Fruit fly (Drosophila melanogaster) whole organism, embryonic: ENCODE measurements around the gene Pss.

Experiments used
- Asciz ChIP-seq: fragments of 200-800 bp; sonication (Bioruptor generic); optimal IDR thresholded peaks from 2 replicates; lab custom pipeline; 2017; ENCODE audit warnings: missing biosample characterization, mild to moderate bottlenecking, missing genetic modification characterization, missing genetic modification reagents
- Bdp1 ChIP-seq: fragments of 200-800 bp; sonication (Bioruptor generic); optimal IDR thresholded peaks from 3 replicates; lab custom pipeline; 2016; ENCODE audit warnings: missing biosample characterization, missing genetic modification characterization
- CG10267 ChIP-seq: fragments of 200-800 bp; sonication (Bioruptor generic); optimal IDR thresholded peaks from 2 replicates; lab custom pipeline; 2018; ENCODE audit warnings: missing biosample characterization, mild to moderate bottlenecking, missing genetic modification characterization, moderate library complexity
- CG10462 ChIP-seq: fragments of 200-800 bp; sonication (Bioruptor generic); optimal IDR thresholded peaks from 2 replicates; lab custom pipeline; 2016; ENCODE audit warnings: missing biosample characterization, missing genetic modification characterization
- CG11398 ChIP-seq: fragments of 200-800 bp; sonication (Bioruptor generic); optimal IDR thresholded peaks from 2 replicates; lab custom pipeline; 2016; ENCODE audit warnings: missing biosample characterization, missing genetic modification characterization
- CG12071 ChIP-seq: fragments of 200-800 bp; sonication (Bioruptor generic); optimal IDR thresholded peaks from 3 replicates; lab custom pipeline; 2018; ENCODE audit warnings: missing biosample characterization, mild to moderate bottlenecking, missing genetic modification characterization
- CG12299 ChIP-seq: fragments of 200-800 bp; sonication (Bioruptor generic); optimal IDR thresholded peaks from 2 replicates; lab custom pipeline; 2018; ENCODE audit warnings: missing biosample characterization, mild to moderate bottlenecking, missing genetic modification characterization
- CG13424 ChIP-seq: fragments of 200-800 bp; sonication (Bioruptor generic); optimal IDR thresholded peaks from 2 replicates; lab custom pipeline; 2019; ENCODE audit warnings: missing biosample characterization, mild to moderate bottlenecking, missing genetic modification characterization, moderate library complexity
- CG13894 ChIP-seq: fragments of 200-800 bp; sonication (Bioruptor generic); optimal IDR thresholded peaks from 3 replicates; lab custom pipeline; 2018; ENCODE audit warnings: missing biosample characterization, mild to moderate bottlenecking, missing genetic modification characterization, moderate library complexity
- CG14050 ChIP-seq: fragments of 200-800 bp; sonication (Bioruptor generic); IDR thresholded peaks from 3 replicates; pipeline ENCODE4 v1.3.6; 2022; ENCODE audit warnings: missing biosample characterization, missing genetic modification characterization
- CG14710 ChIP-seq: fragments of 200-800 bp; sonication (Bioruptor generic); optimal IDR thresholded peaks from 3 replicates; lab custom pipeline; 2019; ENCODE audit warnings: missing biosample characterization, mild to moderate bottlenecking, missing genetic modification characterization, moderate library complexity
- CG1603 ChIP-seq: fragments of 200-800 bp; sonication (Bioruptor generic); optimal IDR thresholded peaks from 2 replicates; lab custom pipeline; 2019; ENCODE audit warnings: missing biosample characterization, mild to moderate bottlenecking, missing genetic modification characterization, moderate library complexity
- CG2129 ChIP-seq: fragments of 200-800 bp; sonication (Bioruptor generic); IDR thresholded peaks from 2 replicates; pipeline ENCODE4 v1.3.6; 2022; ENCODE audit warnings: missing biosample characterization, missing genetic modification characterization; ENCODE audit not compliant: partially characterized antibody
- CG31441 ChIP-seq: fragments of 200-800 bp; sonication (Bioruptor generic); IDR thresholded peaks from 2 replicates; pipeline ENCODE4 v1.3.6; 2022; ENCODE audit warnings: missing biosample characterization, missing genetic modification characterization
- CG32532 ChIP-seq: fragments of 200-800 bp; sonication (Bioruptor generic); IDR thresholded peaks from 2 replicates; pipeline ENCODE4 v1.3.6; 2022; ENCODE audit warnings: missing biosample characterization, missing genetic modification characterization
- CG3726 ChIP-seq: fragments of 200-800 bp; sonication (Bioruptor generic); IDR thresholded peaks from 3 replicates; pipeline ENCODE4, ENCODE4 v1.3.6; 2022; ENCODE audit warnings: missing biosample characterization, missing genetic modification characterization
- CG7745 ChIP-seq: fragments of 200-800 bp; sonication (Bioruptor generic); optimal IDR thresholded peaks from 2 replicates; lab custom pipeline; 2018; ENCODE audit warnings: missing biosample characterization, mild to moderate bottlenecking, missing genetic modification characterization, moderate library complexity
- CG7928 ChIP-seq: fragments of 200-800 bp; sonication (Bioruptor generic); optimal IDR thresholded peaks from 2 replicates; lab custom pipeline; 2017; ENCODE audit warnings: missing biosample characterization, mild to moderate bottlenecking, missing genetic modification characterization
- CG7963 ChIP-seq: fragments of 200-800 bp; sonication (Bioruptor generic); IDR thresholded peaks from 3 replicates; pipeline ENCODE4 v1.3.6; 2022; ENCODE audit warnings: missing biosample characterization, missing genetic modification characterization; ENCODE audit not compliant: partially characterized antibody
- CG7987 ChIP-seq: fragments of 200-800 bp; sonication (Bioruptor generic); optimal IDR thresholded peaks from 2 replicates; lab custom pipeline; 2018; ENCODE audit warnings: missing biosample characterization, mild to moderate bottlenecking, missing genetic modification characterization, moderate library complexity
- CG8290 ChIP-seq, 3 experiments: fragments of 200-800 bp; sonication (Bioruptor generic); optimal IDR thresholded peaks; 2 replicates each; lab custom pipeline; 2016 to 2019; ENCODE audit warnings: missing biosample characterization in 3 of 3, missing genetic modification characterization in 3 of 3, mild to moderate bottlenecking in 2 of 3, moderate library complexity in 1 of 3
- CTCF ChIP-seq: fragments of 200-800 bp; sonication (Bioruptor generic); optimal IDR thresholded peaks from 2 replicates; lab custom pipeline; 2017; ENCODE audit warnings: missing biosample characterization, mild to moderate bottlenecking, missing genetic modification characterization, moderate library complexity
- CkIIα-i1 ChIP-seq: fragments of 200-800 bp; sonication (Bioruptor generic); IDR thresholded peaks from 2 replicates; pipeline ENCODE4 v1.3.6; 2022; ENCODE audit warnings: missing biosample characterization, missing genetic modification characterization
- CrebB ChIP-seq: fragments of 200-800 bp; sonication (Bioruptor generic); optimal IDR thresholded peaks from 3 replicates; lab custom pipeline; 2018; ENCODE audit warnings: missing biosample characterization, mild to moderate bottlenecking, missing genetic modification characterization
- Dp ChIP-seq: fragments of 200-800 bp; sonication (Bioruptor generic); optimal IDR thresholded peaks from 2 replicates; lab custom pipeline; 2018; ENCODE audit warnings: missing biosample characterization, mild to moderate bottlenecking, missing genetic modification characterization, moderate library complexity
- Ets65A ChIP-seq: fragments of 200-800 bp; sonication (Bioruptor generic); peaks from one replicate; lab custom pipeline; 2016; ENCODE audit warnings: missing biosample characterization, missing genetic modification characterization
- Gug ChIP-seq: fragments of 200-800 bp; sonication (Bioruptor generic); IDR thresholded peaks from 4 replicates; pipeline ENCODE4 v1.3.6; 2022; ENCODE audit warnings: missing biosample characterization, missing genetic modification characterization
- HLH4C ChIP-seq: fragments of 200-800 bp; sonication (Bioruptor generic); IDR thresholded peaks from 3 replicates; pipeline ENCODE4 v1.3.6; 2022; ENCODE audit warnings: missing biosample characterization, missing genetic modification characterization; ENCODE audit not compliant: partially characterized antibody
- HLHmδ ChIP-seq: fragments of 200-800 bp; sonication (Bioruptor generic); optimal IDR thresholded peaks from 2 replicates; lab custom pipeline; 2018; ENCODE audit warnings: missing biosample characterization, mild to moderate bottlenecking, missing genetic modification characterization, moderate library complexity
- Med ChIP-seq: fragments of 200-800 bp; sonication (Bioruptor generic); peaks from one replicate; lab custom pipeline; 2016; ENCODE audit warnings: missing biosample characterization, missing genetic modification characterization, mild to moderate bottlenecking, inconsistent platforms, moderate library complexity
- Opbp ChIP-seq: fragments of 200-800 bp; sonication (Bioruptor generic); IDR thresholded peaks from 3 replicates; pipeline ENCODE4 v1.3.6; 2022; ENCODE audit warnings: missing biosample characterization, missing genetic modification characterization; ENCODE audit not compliant: partially characterized antibody
- Sox100B ChIP-seq: fragments of 200-800 bp; sonication (Bioruptor generic); optimal IDR thresholded peaks from 3 replicates; lab custom pipeline; 2018; ENCODE audit warnings: missing biosample characterization, mild to moderate bottlenecking, missing genetic modification characterization
- Spps ChIP-seq: fragments of 200-800 bp; sonication (Bioruptor generic); optimal IDR thresholded peaks from 2 replicates; lab custom pipeline; 2018; ENCODE audit warnings: missing biosample characterization, mild to moderate bottlenecking, missing genetic modification characterization
- ap ChIP-seq: fragments of 200-800 bp; sonication (Bioruptor generic); IDR thresholded peaks from 2 replicates; pipeline ENCODE4 v1.3.6; 2022; ENCODE audit warnings: missing biosample characterization, missing genetic modification characterization
- cwo ChIP-seq: fragments of 200-800 bp; sonication (Bioruptor generic); optimal IDR thresholded peaks from 3 replicates; lab custom pipeline; 2017; ENCODE audit warnings: missing biosample characterization, missing genetic modification characterization, mild to moderate bottlenecking, moderate library complexity, missing genetic modification reagents
- dati ChIP-seq: fragments of 200-800 bp; sonication (Bioruptor generic); IDR thresholded peaks from 2 replicates; pipeline ENCODE4 v1.3.6; 2022; ENCODE audit warnings: missing biosample characterization, missing genetic modification characterization
- fd96Cb ChIP-seq: fragments of 200-800 bp; sonication (Bioruptor generic); optimal IDR thresholded peaks from 2 replicates; lab custom pipeline; 2018; ENCODE audit warnings: missing biosample characterization, mild to moderate bottlenecking, missing genetic modification characterization, moderate library complexity
- fru ChIP-seq: fragments of >200 bp; optimal IDR thresholded peaks from 2 replicates; lab custom pipeline; 2017
- hb ChIP-seq: fragments of 200-800 bp; sonication (Bioruptor generic); IDR thresholded peaks from 3 replicates; pipeline ENCODE4 v1.3.6; 2022; ENCODE audit warnings: missing biosample characterization, missing genetic modification characterization; ENCODE audit not compliant: partially characterized antibody
- kah ChIP-seq: fragments of 200-800 bp; sonication (Bioruptor generic); optimal IDR thresholded peaks from 2 replicates; lab custom pipeline; 2018; ENCODE audit warnings: missing biosample characterization, mild to moderate bottlenecking, missing genetic modification characterization
- luna ChIP-seq: fragments of 200-800 bp; sonication (Bioruptor generic); optimal IDR thresholded peaks from 2 replicates; lab custom pipeline; 2016; ENCODE audit warnings: missing biosample characterization, missing genetic modification characterization
- nau ChIP-seq: fragments of 200-800 bp; sonication (Bioruptor generic); optimal IDR thresholded peaks from 3 replicates; lab custom pipeline; 2017; ENCODE audit warnings: missing biosample characterization, mild to moderate bottlenecking, missing genetic modification characterization, missing genetic modification reagents
- nerfin-1 ChIP-seq: fragments of 200-800 bp; sonication (Bioruptor generic); optimal IDR thresholded peaks from 3 replicates; lab custom pipeline; 2019; ENCODE audit warnings: missing biosample characterization, mild to moderate bottlenecking, missing genetic modification characterization, moderate library complexity
- otp ChIP-seq: fragments of 200-800 bp; sonication (Bioruptor generic); IDR thresholded peaks from 3 replicates; pipeline ENCODE4, ENCODE4 v1.3.6; 2022; ENCODE audit warnings: missing biosample characterization, missing genetic modification characterization
- pzg ChIP-seq: fragments of 200-800 bp; sonication (Bioruptor generic); optimal IDR thresholded peaks from 3 replicates; lab custom pipeline; 2018; ENCODE audit warnings: missing biosample characterization, mild to moderate bottlenecking, missing genetic modification characterization, moderate library complexity
- sens-2 ChIP-seq: fragments of 200-800 bp; sonication (Bioruptor generic); IDR thresholded peaks from 2 replicates; pipeline ENCODE4 v1.3.6; 2022; ENCODE audit warnings: missing biosample characterization, missing genetic modification characterization
- sna ChIP-seq: fragments of 200-800 bp; sonication (Bioruptor generic); IDR thresholded peaks from 2 replicates; pipeline ENCODE4 v1.3.6; 2022; ENCODE audit warnings: missing biosample characterization, missing genetic modification characterization; ENCODE audit not compliant: partially characterized antibody
- sqz ChIP-seq: fragments of 200-800 bp; sonication (Bioruptor generic); optimal IDR thresholded peaks from 3 replicates; lab custom pipeline; 2018; ENCODE audit warnings: missing biosample characterization, mild to moderate bottlenecking, missing genetic modification characterization
- wdn ChIP-seq: fragments of 200-800 bp; sonication (Bioruptor generic); IDR thresholded peaks from 2 replicates; pipeline ENCODE4 v1.3.6; 2022; ENCODE audit warnings: missing biosample characterization, missing genetic modification characterization

Pss gene

dm6 chr3L:20498204-20498603 lies 27.8 kb downstream of the Pss start (continued):
- TF ChIP-seq luna (GFP tag; lab: Kevin White, UChicago) (no peak), HLHmδ (GFP tag; lab: Kevin White, UChicago) (no peak), CkIIα-i1 (no peak), CG8290 (GFP tag; optimal IDR thresholded peaks at IDR 0.05; lab: Kevin White, UChicago) (no peak), CG8290 (tag; optimal IDR thresholded peaks at IDR 0.05; lab: Kevin White, UChicago) (no peak), sna (no peak), Med (peak; percentile 1), CG13894 (tag; lab: Kevin White, UChicago) (no peak), Opbp (GFP tag; lab: Robert Waterston, UW) (0 out of 3 replicates have a peak, but pooled peaks have one; percentile 16), CG10267 (tag; lab: Kevin White, UChicago) (no peak), CG31441 (GFP tag; lab: Robert Waterston, UW) (no peak), kah (GFP tag; lab: Kevin White, UChicago) (no peak), CG3726 (no peak), sqz (no peak), otp (0 out of 3 replicates have a peak, but pooled peaks have one; percentile 30), CG32532 (GFP tag; lab: Robert Waterston, UW) (0 out of 2 replicates have a peak, but pooled peaks have one; percentile 5), CG10462 (GFP tag; lab: Kevin White, UChicago) (no peak), Dp (GFP tag; lab: Kevin White, UChicago) (no peak), Ets65A (no peak), fd96Cb (tag; lab: Kevin White, UChicago) (no peak), CG13424 (tag; lab: Kevin White, UChicago) (no peak), Sox100B (GFP tag; lab: Kevin White, UChicago) (no peak), CTCF (peak; percentile 87), wdn (GFP tag; lab: Robert Waterston, UW) (no peak)

dm6 chr3L:20497124-20497996 lies 28.6 kb downstream of the Pss start, which contains the start of gene CG32425:
Gene CG32425, plus strand, starts transcription at chr3L:20497323.
- TF ChIP-seq CG2129 (GFP tag; lab: Robert Waterston, UW), result no peak
- TF ChIP-seq hb, result no peak
- no peak for TF ChIP-seq Spps (tag; lab: Kevin White, UChicago)
- no peak for TF ChIP-seq CG7987 (GFP tag; lab: Kevin White, UChicago)
- no peak for TF ChIP-seq Asciz (GFP tag; lab: Kevin White, UChicago)
- peak; percentile 8 for TF ChIP-seq nerfin-1
- TF ChIP-seq CrebB (tag; lab: Kevin White, UChicago), result no peak
- no peak for TF ChIP-seq CG7963 (GFP tag; lab: Robert Waterston, UW)
- no peak for TF ChIP-seq cwo (GFP tag; lab: Kevin White, UChicago)
- peak; percentile 64 for TF ChIP-seq pzg
- peak; percentile 28 for TF ChIP-seq CG14710 (tag; lab: Kevin White, UChicago)
- TF ChIP-seq fru (lab: Kevin White, UChicago), result no peak
- TF ChIP-seq ap (GFP tag; lab: Robert Waterston, UW), result no peak
- TF ChIP-seq dati (GFP tag; lab: Robert Waterston, UW), result no peak
- no peak for TF ChIP-seq CG7745 (tag; lab: Kevin White, UChicago)
- TF ChIP-seq Gug (GFP tag; lab: Robert Waterston, UW), result no peak
- no peak for TF ChIP-seq CG11398 (GFP tag; lab: Kevin White, UChicago)
- TF ChIP-seq sens-2 (GFP tag; lab: Robert Waterston, UW), result no peak
- no peak for TF ChIP-seq Bdp1 (GFP tag; lab: Kevin White, UChicago)
- no peak for TF ChIP-seq HLH4C (GFP tag; lab: Robert Waterston, UW)
- TF ChIP-seq CG12071 (GFP tag; lab: Kevin White, UChicago), result no peak
- no peak for TF ChIP-seq CG14050 (GFP tag; lab: Robert Waterston, UW)
- TF ChIP-seq CG7928 (GFP tag; lab: Kevin White, UChicago), result no peak
- TF ChIP-seq nau (GFP tag; lab: Kevin White, UChicago), result no peak
- peak; percentile 84 for TF ChIP-seq Ets65A
- TF ChIP-seq CG12299 (tag; lab: Kevin White, UChicago), result no peak
- TF ChIP-seq CG1603, result peak; percentile 48
